Worm (Caenorhabditis elegans): ENCODE measurements around the gene F25E5.16.

F25E5.16 gene

DNA sequence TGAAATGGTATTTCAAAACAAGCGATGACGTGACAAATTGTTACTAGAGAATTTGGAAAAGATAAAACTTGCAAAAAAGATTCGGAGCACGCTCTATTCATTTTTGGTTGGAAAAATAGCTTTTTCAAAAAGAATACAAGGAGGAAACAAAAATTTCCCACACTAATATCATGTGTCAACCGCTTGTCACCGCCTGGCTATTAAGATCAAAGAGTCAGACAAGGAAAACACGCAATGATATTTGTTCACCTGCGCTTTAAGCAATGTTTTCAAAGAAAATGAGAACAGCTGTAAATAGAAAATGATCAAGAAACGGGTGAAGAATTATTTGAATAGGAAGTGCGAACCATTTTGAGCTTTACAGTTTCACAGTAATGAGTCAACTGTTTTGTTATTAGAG lies 38.7 kb downstream of the F25E5.16 start, which contains the start of gene srh-125:
srh-125 (minus strand) TSS at position 101 of the 400 bp plus-strand sequence.
- TF ChIP-seq ceh-40 (GFP tag; IDR thresholded peaks at IDR 0.05) (no peak), mes-4 (tag; optimal IDR thresholded peaks at IDR 0.05) (no peak), madf-10 (tag; optimal IDR thresholded peaks at IDR 0.05) (no peak), sdz-38 (tag; optimal IDR thresholded peaks at IDR 0.05) (no peak), Y53F4B.3 (GFP tag; IDR thresholded peaks at IDR 0.05) (no peak)

DNA sequence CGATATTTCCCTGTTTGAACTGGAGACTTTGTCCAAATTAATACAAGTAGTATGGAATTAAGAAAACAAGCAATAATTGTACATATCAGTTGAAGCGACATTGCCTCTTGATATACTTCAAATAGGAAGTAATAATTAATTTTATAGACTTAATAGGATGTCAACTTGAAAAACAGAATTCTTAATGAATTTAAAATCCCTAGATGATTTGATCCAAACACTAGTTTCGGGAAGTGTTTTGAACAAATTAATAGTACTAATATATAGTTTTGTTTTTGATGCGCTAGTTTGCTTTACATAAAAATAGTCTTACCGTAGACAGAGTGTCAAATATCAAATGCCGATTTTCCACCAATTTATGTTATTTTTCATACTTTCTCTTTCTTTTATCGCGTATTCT lies 40.3 kb downstream of the F25E5.16 start, which contains the start of gene str-190:
str-190 (minus strand) TSS at position 101 of the 400 bp plus-strand sequence.
- TF ChIP-seq F10E7.11 (tag; optimal IDR thresholded peaks at IDR 0.05) (no peak), dpff-1 (tag; optimal IDR thresholded peaks at IDR 0.05) (no peak), D2030.7 (GFP tag; IDR thresholded peaks at IDR 0.05) (no peak), akir-1 (GFP tag; optimal IDR thresholded peaks at IDR 0.05) (no peak), tbp1 (GFP tag; optimal IDR thresholded peaks at IDR 0.05) (no peak), dox-1 (GFP tag; IDR thresholded peaks at IDR 0.05) (no peak), rpc-1 (optimal IDR thresholded peaks at IDR 0.05) (no peak), rpc-1 (tag; optimal IDR thresholded peaks at IDR 0.05) (no peak)

DNA sequence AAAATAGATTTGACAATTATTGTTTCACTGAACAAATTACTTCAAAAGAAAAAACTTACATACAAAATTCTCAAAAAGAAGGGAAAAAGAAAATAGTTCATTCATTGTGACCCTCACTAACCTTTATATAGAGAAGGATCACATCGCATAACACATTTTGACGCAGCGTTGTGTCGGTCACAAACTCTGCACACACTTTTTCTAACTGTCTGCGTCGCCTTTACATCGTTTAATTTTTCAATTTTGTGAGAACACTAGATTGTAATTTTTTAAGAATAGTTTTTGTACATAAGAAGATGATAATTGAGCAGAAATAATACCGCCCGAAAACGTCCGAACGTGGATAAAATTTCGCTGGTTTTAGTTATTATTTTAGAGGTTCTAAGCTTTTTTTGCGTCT lies 42.9 kb downstream of the F25E5.16 start, which contains the start of gene C18B10.6:
C18B10.6 (minus strand) TSS at position 101 of the 400 bp plus-strand sequence.
- no peak for TF ChIP-seq chd-7 (tag; optimal IDR thresholded peaks at IDR 0.05)
- no peak for TF ChIP-seq lag-1 (GFP tag; IDR thresholded peaks at IDR 0.05)
- TF ChIP-seq rcor-1 (GFP tag; IDR thresholded peaks at IDR 0.05) = no peak
- no peak for TF ChIP-seq madf-3 (GFP tag; IDR thresholded peaks at IDR 0.05)
- no peak for TF ChIP-seq ztf-25 (GFP tag; IDR thresholded peaks at IDR 0.05)
- no peak for TF ChIP-seq lsl-1 (GFP tag; optimal IDR thresholded peaks at IDR 0.05)
- no peak for TF ChIP-seq F22D6.2 (tag; optimal IDR thresholded peaks at IDR 0.05)
- no peak for TF ChIP-seq ceh-58 (GFP tag; IDR thresholded peaks at IDR 0.05)
- TF ChIP-seq nfya-1 (tag; optimal IDR thresholded peaks at IDR 0.05; ENCODE audit: borderline replicate concordance, insufficient read depth) = no peak
- TF ChIP-seq lin-40 (tag; optimal IDR thresholded peaks at IDR 0.05) = no peak
- TF ChIP-seq sdz-38 (tag; optimal IDR thresholded peaks at IDR 0.05) = no peak
- TF ChIP-seq Y53G8AR.9 (GFP tag; conservative IDR thresholded peaks at IDR 0.05) = no peak
- no peak for TF ChIP-seq lsy-27 (tag; optimal IDR thresholded peaks at IDR 0.05; ENCODE audit: borderline replicate concordance, insufficient read depth)
- no peak for TF ChIP-seq madf-8 (GFP tag; conservative IDR thresholded peaks at IDR 0.05)
- no peak for TF ChIP-seq let-607 (tag; optimal IDR thresholded peaks at IDR 0.05)
- TF ChIP-seq somi-1 (GFP tag; optimal IDR thresholded peaks at IDR 0.05) = no peak

DNA sequence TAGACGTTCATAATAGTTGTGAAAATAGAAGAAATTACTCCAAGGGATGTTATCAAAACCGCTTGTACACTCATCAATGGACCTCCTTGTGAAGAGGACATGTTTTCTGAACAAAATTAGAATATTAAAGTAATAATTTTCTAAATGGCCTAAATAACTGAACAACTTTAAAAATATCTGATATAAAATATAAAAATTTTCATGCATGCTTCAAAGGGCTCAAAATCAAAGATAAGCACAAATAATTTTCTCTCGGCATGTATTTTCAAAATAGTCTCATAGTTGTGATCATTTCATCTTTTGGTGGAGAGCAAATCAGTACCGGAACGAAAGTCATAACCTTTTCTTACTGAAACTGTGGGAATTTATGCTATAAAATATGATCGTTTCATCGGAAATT lies 46.9 kb downstream of the F25E5.16 start, which contains the start of gene srbc-8:
srbc-8 (minus strand) TSS at position 101 of the 400 bp plus-strand sequence.
- TF ChIP-seq egrh-3 (GFP tag; IDR thresholded peaks at IDR 0.05) (no peak), nhr-120 (GFP tag; IDR thresholded peaks at IDR 0.05) (no peak), bed-1 (GFP tag; IDR thresholded peaks at IDR 0.05) (no peak), cebp-1 (GFP tag; IDR thresholded peaks at IDR 0.05) (no peak), cebp-1 (tag; optimal IDR thresholded peaks at IDR 0.05) (no peak), efl-1 (GFP tag; optimal IDR thresholded peaks at IDR 0.05) (no peak), xnd-1 (tag; optimal IDR thresholded peaks at IDR 0.05) (no peak), egl-44 (GFP tag; IDR thresholded peaks at IDR 0.05) (no peak)
